Fruit fly (Drosophila melanogaster) whole organism, embryonic: ENCODE results near the gene zuc.
A peak's percentile ranks its signal among the peaks of the same experiment; 100 is the strongest.

Source experiments
- Blimp-1 ChIP-seq: fragments of 200-800 bp; sonication (Bioruptor generic); optimal IDR thresholded peaks from 3 replicates; lab custom pipeline; 2018; ENCODE audit warnings: missing biosample characterization, missing genetic modification characterization, mild to moderate bottlenecking, moderate library complexity, missing genetic modification reagents
- CG11247 ChIP-seq: fragments of 200-800 bp; sonication (Bioruptor generic); IDR thresholded peaks from 2 replicates; pipeline ENCODE4 v1.3.6; 2022; ENCODE audit warnings: missing biosample characterization, missing genetic modification characterization
- CG12942 ChIP-seq: fragments of 200-800 bp; sonication (Bioruptor generic); optimal IDR thresholded peaks from 3 replicates; lab custom pipeline; 2016; ENCODE audit warnings: missing biosample characterization, missing genetic modification characterization
- CG15601 ChIP-seq: fragments of 200-800 bp; sonication (Bioruptor generic); optimal IDR thresholded peaks from 3 replicates; lab custom pipeline; 2019; ENCODE audit warnings: missing biosample characterization, mild to moderate bottlenecking, missing genetic modification characterization, moderate library complexity
- CG2116 ChIP-seq: fragments of 200-800 bp; sonication (Bioruptor generic); optimal IDR thresholded peaks from 3 replicates; lab custom pipeline; 2018; ENCODE audit warnings: missing biosample characterization, mild to moderate bottlenecking, missing genetic modification characterization
- CG2199 ChIP-seq: fragments of 200-800 bp; sonication (Bioruptor generic); IDR thresholded peaks from 3 replicates; pipeline ENCODE4 v1.3.6; 2022; ENCODE audit warnings: missing biosample characterization, missing genetic modification characterization
- CG2875 ChIP-seq: fragments of 200-800 bp; sonication (Bioruptor generic); optimal IDR thresholded peaks from 2 replicates; lab custom pipeline; 2017; ENCODE audit warnings: missing biosample characterization, mild to moderate bottlenecking, missing genetic modification characterization, missing genetic modification reagents
- CG30020 ChIP-seq: fragments of 200-800 bp; optimal IDR thresholded peaks from 2 replicates; lab custom pipeline; 2019; ENCODE audit warnings: missing biosample characterization, mild to moderate bottlenecking, missing genetic modification characterization, moderate library complexity
- CG30403 ChIP-seq: fragments of 200-800 bp; sonication (Bioruptor generic); optimal IDR thresholded peaks from 3 replicates; lab custom pipeline; 2016; ENCODE audit warnings: missing biosample characterization, missing genetic modification characterization
- CG3065 ChIP-seq: fragments of 200-800 bp; sonication (Bioruptor generic); optimal IDR thresholded peaks from 2 replicates; lab custom pipeline; 2016; ENCODE audit warnings: missing biosample characterization, missing genetic modification characterization
- CG33557 ChIP-seq: fragments of 200-800 bp; sonication (Bioruptor generic); optimal IDR thresholded peaks from 2 replicates; lab custom pipeline; 2019; ENCODE audit warnings: missing biosample characterization, mild to moderate bottlenecking, missing genetic modification characterization, moderate library complexity
- CG4854 ChIP-seq: fragments of 200-800 bp; sonication (Bioruptor generic); optimal IDR thresholded peaks from 2 replicates; lab custom pipeline; 2016; ENCODE audit warnings: missing biosample characterization, missing genetic modification characterization, inconsistent platforms
- CG5180 ChIP-seq: fragments of 200-800 bp; sonication (Bioruptor generic); optimal IDR thresholded peaks from 3 replicates; lab custom pipeline; 2017; ENCODE audit warnings: missing biosample characterization, missing genetic modification characterization, mild to moderate bottlenecking, moderate library complexity, missing genetic modification reagents
- CG6689 ChIP-seq: fragments of 200-800 bp; sonication (Bioruptor generic); IDR thresholded peaks from 2 replicates; pipeline ENCODE4 v1.3.6; 2022; ENCODE audit warnings: missing biosample characterization, missing genetic modification characterization
- CG8359 ChIP-seq: fragments of 200-800 bp; sonication (Bioruptor generic); optimal IDR thresholded peaks from 2 replicates; lab custom pipeline; 2017; ENCODE audit warnings: missing biosample characterization, mild to moderate bottlenecking, missing genetic modification characterization, borderline replicate concordance
- Chrac-16 ChIP-seq: fragments of 200-800 bp; sonication (Bioruptor generic); optimal IDR thresholded peaks from 3 replicates; lab custom pipeline; 2016; ENCODE audit warnings: missing biosample characterization, missing genetic modification characterization
- CoRest ChIP-seq: fragments of 200-800 bp; sonication (Bioruptor generic); optimal IDR thresholded peaks from 3 replicates; lab custom pipeline; 2018; ENCODE audit warnings: missing biosample characterization, mild to moderate bottlenecking, missing genetic modification characterization, moderate library complexity
- D19B ChIP-seq: fragments of 200-800 bp; sonication (Bioruptor generic); optimal IDR thresholded peaks from 2 replicates; lab custom pipeline; 2017; ENCODE audit warnings: missing biosample characterization, mild to moderate bottlenecking, missing genetic modification characterization
- Dbx ChIP-seq: fragments of 200-800 bp; sonication (Bioruptor generic); IDR thresholded peaks from 3 replicates; pipeline ENCODE4 v1.3.6; 2022; ENCODE audit warnings: missing biosample characterization, missing genetic modification characterization
- Ets65A ChIP-seq: fragments of 200-800 bp; sonication (Bioruptor generic); peaks from one replicate; lab custom pipeline; 2016; ENCODE audit warnings: missing biosample characterization, missing genetic modification characterization
- Fer2 ChIP-seq: fragments of 200-800 bp; sonication (Bioruptor generic); optimal IDR thresholded peaks from 2 replicates; lab custom pipeline; 2018; ENCODE audit warnings: missing biosample characterization, mild to moderate bottlenecking, missing genetic modification characterization, moderate library complexity
- Nf-YA ChIP-seq: fragments of 200-800 bp; sonication (Bioruptor generic); IDR thresholded peaks from 2 replicates; pipeline ENCODE4 v1.3.6; 2022; ENCODE audit warnings: missing biosample characterization, missing genetic modification characterization
- Pdp1 ChIP-seq, 2 experiments: fragments of 200-800 bp; sonication (Bioruptor generic); optimal IDR thresholded peaks; 3 replicates each; lab custom pipeline; 2016; ENCODE audit warnings: missing biosample characterization in 2 of 2, missing genetic modification characterization in 2 of 2, mild to moderate bottlenecking in 1 of 2, moderate library complexity in 1 of 2
- Side ChIP-seq: fragments of 200-800 bp; sonication (Bioruptor generic); optimal IDR thresholded peaks from 2 replicates; lab custom pipeline; 2016; ENCODE audit warnings: missing biosample characterization, missing genetic modification characterization
- Usf ChIP-seq: fragments of 200-800 bp; sonication (Bioruptor generic); optimal IDR thresholded peaks from 2 replicates; lab custom pipeline; 2017; ENCODE audit warnings: missing genotype, missing biosample characterization, missing genetic modification characterization
- az2 ChIP-seq: fragments of 200-800 bp; sonication (Bioruptor generic); optimal IDR thresholded peaks from 3 replicates; lab custom pipeline; 2016; ENCODE audit warnings: missing biosample characterization, missing genetic modification characterization
- bcd ChIP-seq: fragments of 200-800 bp; sonication (Bioruptor generic); optimal IDR thresholded peaks from 2 replicates; lab custom pipeline; 2017; ENCODE audit warnings: missing biosample characterization, mild to moderate bottlenecking, missing genetic modification characterization
- bsh ChIP-seq, 2 experiments: fragments of 200-800 bp; sonication (Bioruptor generic); optimal IDR thresholded peaks; 2 replicates each; lab custom pipeline; 2017 to 2018; ENCODE audit warnings: mild to moderate bottlenecking in 2 of 2, missing biosample characterization in 2 of 2, missing genetic modification characterization in 2 of 2, moderate library complexity in 1 of 2
- chif ChIP-seq, 2 experiments: fragments of 200-800 bp; sonication (Bioruptor generic); optimal IDR thresholded peaks; 3 replicates each; lab custom pipeline; 2016; ENCODE audit warnings: missing biosample characterization in 2 of 2, missing genetic modification characterization in 2 of 2
- chinmo ChIP-seq: fragments of 200-800 bp; sonication (Bioruptor generic); IDR thresholded peaks from 4 replicates; pipeline ENCODE4 v1.3.6; 2022; ENCODE audit warnings: missing biosample characterization, missing genetic modification characterization; ENCODE audit not compliant: partially characterized antibody
- chm ChIP-seq: fragments of 200-800 bp; sonication (Bioruptor generic); IDR thresholded peaks from 2 replicates; pipeline ENCODE4 v1.3.6; 2022; ENCODE audit warnings: missing biosample characterization, missing genetic modification characterization
- ci ChIP-seq: fragments of 200-800 bp; sonication (Bioruptor generic); IDR thresholded peaks from 3 replicates; pipeline ENCODE4 v1.3.6; 2022; ENCODE audit warnings: missing biosample characterization, missing genetic modification characterization
- en ChIP-seq: fragments of 200-800 bp; sonication (Bioruptor generic); optimal IDR thresholded peaks from 2 replicates; lab custom pipeline; 2016; ENCODE audit warnings: missing biosample characterization, missing genetic modification characterization
- exex ChIP-seq: fragments of 200-800 bp; sonication (Bioruptor generic); optimal IDR thresholded peaks from 4 replicates; lab custom pipeline; 2018; ENCODE audit warnings: missing biosample characterization, mild to moderate bottlenecking, missing genetic modification characterization, moderate library complexity
- gsb-n ChIP-seq: fragments of 200-800 bp; sonication (Bioruptor generic); optimal IDR thresholded peaks from 3 replicates; lab custom pipeline; 2018; ENCODE audit warnings: missing biosample characterization, mild to moderate bottlenecking, missing genetic modification characterization
- gt ChIP-seq: fragments of 200-800 bp; sonication (Bioruptor generic); IDR thresholded peaks from 2 replicates; pipeline ENCODE4 v1.3.6; 2022; ENCODE audit warnings: missing biosample characterization, missing genetic modification characterization
- h ChIP-seq: fragments of >200 bp; optimal IDR thresholded peaks from 2 replicates; lab custom pipeline; 2017
- hbn ChIP-seq: fragments of 200-800 bp; sonication (Bioruptor generic); IDR thresholded peaks from 2 replicates; pipeline ENCODE4 v1.3.6; 2022; ENCODE audit warnings: missing biosample characterization, missing genetic modification characterization; ENCODE audit not compliant: partially characterized antibody
- her ChIP-seq: fragments of 200-800 bp; sonication (Bioruptor generic); optimal IDR thresholded peaks from 2 replicates; lab custom pipeline; 2016; ENCODE audit warnings: missing biosample characterization, missing genetic modification characterization
- ind ChIP-seq: fragments of 200-800 bp; sonication (Bioruptor generic); optimal IDR thresholded peaks from 3 replicates; lab custom pipeline; 2016; ENCODE audit warnings: missing biosample characterization, missing genetic modification characterization
- insv ChIP-seq, 2 experiments: fragments of 200-800 bp; sonication (Bioruptor generic); optimal IDR thresholded peaks; 3 replicates each; lab custom pipeline; 2016 to 2018; ENCODE audit warnings: missing biosample characterization in 2 of 2, missing genetic modification characterization in 2 of 2
- lmd ChIP-seq: fragments of 200-800 bp; sonication (Bioruptor generic); IDR thresholded peaks from 2 replicates; pipeline ENCODE4 v1.3.6; 2022; ENCODE audit warnings: missing biosample characterization, missing genetic modification characterization
- nom ChIP-seq: fragments of 200-800 bp; sonication (Bioruptor generic); optimal IDR thresholded peaks from 2 replicates; lab custom pipeline; 2017; ENCODE audit warnings: missing biosample characterization, missing genetic modification characterization, mild to moderate bottlenecking, moderate library complexity, missing genetic modification reagents
- pho ChIP-seq: fragments of 200-800 bp; sonication (Bioruptor generic); optimal IDR thresholded peaks from 2 replicates; lab custom pipeline; 2016; ENCODE audit warnings: missing biosample characterization, missing genetic modification characterization
- rib ChIP-seq: fragments of 200-800 bp; sonication (Bioruptor generic); IDR thresholded peaks from 2 replicates; pipeline ENCODE4 v1.3.6; 2022; ENCODE audit warnings: missing biosample characterization, missing genetic modification characterization
- run ChIP-seq: fragments of 200-800 bp; sonication (Bioruptor generic); optimal IDR thresholded peaks from 3 replicates; lab custom pipeline; 2018; ENCODE audit warnings: missing biosample characterization, mild to moderate bottlenecking, missing genetic modification characterization
- sens-2 ChIP-seq: fragments of 200-800 bp; sonication (Bioruptor generic); IDR thresholded peaks from 2 replicates; pipeline ENCODE4 v1.3.6; 2022; ENCODE audit warnings: missing biosample characterization, missing genetic modification characterization
- tgo ChIP-seq: fragments of 200-800 bp; sonication (Bioruptor generic); IDR thresholded peaks from 3 replicates; pipeline ENCODE4 v1.3.6; 2022; ENCODE audit warnings: missing biosample characterization, missing genetic modification characterization
- vvl ChIP-seq: fragments of 200-800 bp; sonication (Bioruptor generic); IDR thresholded peaks from 2 replicates; pipeline ENCODE4 v1.3.6; 2022; ENCODE audit warnings: missing biosample characterization, missing genetic modification characterization

zuc gene

DNA sequence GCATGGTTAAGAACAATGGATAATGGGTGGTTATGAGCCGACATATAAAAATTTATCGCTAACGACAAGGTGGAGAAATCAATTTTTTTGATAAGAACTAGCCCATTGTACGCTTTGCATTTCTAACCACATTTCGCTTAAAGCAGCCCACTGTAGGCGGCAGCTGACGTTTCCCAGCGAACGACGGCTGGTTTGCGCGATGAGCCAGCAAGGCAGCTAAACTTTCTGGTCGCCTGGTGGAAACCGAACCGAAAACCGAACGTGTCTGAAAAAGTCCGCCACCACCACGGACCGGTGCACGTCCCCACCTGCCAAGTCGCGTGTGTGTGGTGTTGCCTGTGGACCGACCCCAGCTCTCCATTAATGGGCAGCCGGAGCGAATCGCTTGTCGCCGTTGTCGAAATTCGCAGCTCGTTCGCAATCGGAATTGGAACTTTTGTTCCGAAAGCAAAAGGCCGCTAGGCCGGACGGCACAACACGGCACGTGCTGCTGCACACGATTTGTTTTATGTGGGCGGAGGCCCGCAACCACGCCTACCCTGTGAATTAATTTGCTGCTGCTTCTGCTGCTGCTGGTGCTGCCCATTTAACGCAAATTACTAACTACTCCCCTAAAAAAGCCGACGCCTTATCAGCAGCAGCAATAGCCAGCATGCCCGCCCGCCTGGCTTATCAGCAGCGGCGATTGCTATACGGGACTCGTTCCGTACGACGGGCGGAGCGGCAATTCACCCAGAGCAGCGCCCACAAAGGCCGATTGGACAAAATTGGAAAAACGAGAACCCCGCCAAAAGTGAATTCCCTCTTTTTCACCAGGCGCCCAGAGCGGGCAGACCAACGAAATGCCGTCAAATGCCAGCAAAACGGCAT lies 13.5 kb upstream of the zuc start (continued):
- TF ChIP-seq Dbx (no peak), Fer2 (tag; lab: Kevin White, UChicago) (no peak), CG3065 (GFP tag; lab: Kevin White, UChicago) (peak; percentile 75), her (peak; percentile 56), ind (GFP tag; lab: Kevin White, UChicago) (peak; percentile 36), CG8359 (GFP tag; lab: Kevin White, UChicago) (peak; percentile 35), CG15601 (no peak), CG2199 (GFP tag; lab: Robert Waterston, UW) (no peak), Blimp-1 (no peak), sens-2 (no peak), CG30403 (GFP tag; lab: Kevin White, UChicago) (peak; percentile 55), chinmo (GFP tag; lab: Robert Waterston, UW) (no peak), CG6689 (GFP tag; lab: Robert Waterston, UW) (no peak), insv (GFP tag; optimal IDR thresholded peaks at IDR 0.05; lab: Kevin White, UChicago) (peak in 1 of 2 experiments; percentile 79), CG4854 (GFP tag; lab: Kevin White, UChicago) (no peak), az2 (GFP tag; lab: Kevin White, UChicago) (peak; percentile 53), Usf (GFP tag; lab: Kevin White, UChicago) (no peak), chm (GFP tag; lab: Robert Waterston, UW) (no peak), lmd (GFP tag; lab: Robert Waterston, UW) (no peak), h (peak; percentile 28), Nf-YA (no peak), run (tag; lab: Kevin White, UChicago) (peak; percentile 28), bcd (GFP tag; lab: Kevin White, UChicago) (peak; percentile 27), chif (GFP tag; optimal IDR thresholded peaks at IDR 0.05; lab: Kevin White, UChicago) (peak in 1 of 2 experiments; percentile 23), CG30020 (no peak), nom (GFP tag; lab: Kevin White, UChicago) (peak; percentile 60), Ets65A (GFP tag; lab: Kevin White, UChicago) (peak; percentile 4), CG11247 (GFP tag; lab: Robert Waterston, UW) (no peak), Pdp1 (GFP tag; optimal IDR thresholded peaks at IDR 0.05; lab: Kevin White, UChicago) (peak in 1 of 2 experiments; percentile 14), CG2875 (GFP tag; lab: Kevin White, UChicago) (no peak), en (GFP tag; lab: Kevin White, UChicago) (no peak), Chrac-16 (GFP tag; lab: Kevin White, UChicago) (peak; percentile 16), pho (peak; percentile 41), gt (GFP tag; lab: Robert Waterston, UW) (no peak), CG2116 (GFP tag; lab: Kevin White, UChicago) (no peak), exex (tag; lab: Kevin White, UChicago) (peak; percentile 93), Side (GFP tag; lab: Kevin White, UChicago) (no peak), bsh (GFP tag; optimal IDR thresholded peaks at IDR 0.05; lab: Kevin White, UChicago) (peak in 1 of 2 experiments; percentile 44), vvl (GFP tag; lab: Robert Waterston, UW) (no peak), tgo (GFP tag; lab: Robert Waterston, UW) (no peak), CG12942 (GFP tag; lab: Kevin White, UChicago) (no peak), CoRest (tag; lab: Kevin White, UChicago) (peak; percentile 37), gsb-n (tag; lab: Kevin White, UChicago) (peak; percentile 89), D19B (GFP tag; lab: Kevin White, UChicago) (peak; percentile 10), hbn (GFP tag; lab: Robert Waterston, UW) (no peak), CG5180 (GFP tag; lab: Kevin White, UChicago) (peak; percentile 91), ci (GFP tag; lab: Robert Waterston, UW) (no peak), rib (GFP tag; lab: Robert Waterston, UW) (no peak), CG33557 (GFP tag; lab: Kevin White, UChicago) (peak; percentile 0)
